Comparison of ENCODE assay signal across 1 fruit fly cellular context in genomic region chr3L:16885042-16885441, dm6.
TF ChIP-seq lines count a peak whose summit lies in the region.

No protein-coding gene starts in this region.

TF ChIP-seq in whole organism, embryonic, 481 proteins besides CTCF, POLR2A, EP300 and RAD21 (continued from another document):
- TF ChIP-seq CG1647 (GFP tag; optimal IDR thresholded peaks at IDR 0.05; lab: Kevin White, UChicago) (no peak), nerfin-2 (GFP tag; IDR thresholded peaks at IDR 0.05; lab: Robert Waterston, UW; ENCODE audit: partially characterized antibody) (no peak), CG6272 (GFP tag; IDR thresholded peaks at IDR 0.05; lab: Robert Waterston, UW) (no peak), Dp (GFP tag; optimal IDR thresholded peaks at IDR 0.05; lab: Kevin White, UChicago) (no peak), Spps (tag; optimal IDR thresholded peaks at IDR 0.05; lab: Kevin White, UChicago) (no peak), Ravus (GFP tag; IDR thresholded peaks at IDR 0.05; lab: Robert Waterston, UW) (no peak), aop (GFP tag; IDR thresholded peaks at IDR 0.05; lab: Robert Waterston, UW) (no peak), chif (GFP tag; optimal IDR thresholded peaks at IDR 0.05; lab: Kevin White, UChicago) (no peak), B-H1 (GFP tag; IDR thresholded peaks at IDR 0.05; lab: Robert Waterston, UW) (no peak), CG2889 (GFP tag; IDR thresholded peaks at IDR 0.05; lab: Robert Waterston, UW) (no peak), scrt (GFP tag; optimal IDR thresholded peaks at IDR 0.05; lab: Kevin White, UChicago) (peak; percentile 13), CG6854 (GFP tag; optimal IDR thresholded peaks at IDR 0.05; lab: Kevin White, UChicago) (no peak), Bdp1 (GFP tag; optimal IDR thresholded peaks at IDR 0.05; lab: Kevin White, UChicago) (no peak), ap (GFP tag; IDR thresholded peaks at IDR 0.05; lab: Robert Waterston, UW) (no peak), CG7372 (GFP tag; IDR thresholded peaks at IDR 0.05; lab: Robert Waterston, UW) (peak; percentile 71), CG17359 (tag; optimal IDR thresholded peaks at IDR 0.05; lab: Kevin White, UChicago) (peak; percentile 41), CG13287 (GFP tag; IDR thresholded peaks at IDR 0.05; lab: Robert Waterston, UW; ENCODE audit: partially characterized antibody) (no peak), CG13894 (tag; optimal IDR thresholded peaks at IDR 0.05; lab: Kevin White, UChicago) (no peak), NFAT (GFP tag; IDR thresholded peaks at IDR 0.05; lab: Robert Waterston, UW) (no peak), CG10321 (GFP tag; IDR thresholded peaks at IDR 0.05; lab: Robert Waterston, UW) (no peak), fd3F (GFP tag; optimal IDR thresholded peaks at IDR 0.05; lab: Kevin White, UChicago) (peak; percentile 24), CG11723 (GFP tag; optimal IDR thresholded peaks at IDR 0.05; lab: Kevin White, UChicago) (no peak), HHEX (GFP tag; optimal IDR thresholded peaks at IDR 0.05; lab: Kevin White, UChicago) (peak; percentile 10), CG10431 (GFP tag; optimal IDR thresholded peaks at IDR 0.05; lab: Kevin White, UChicago) (no peak), CG13775 (GFP tag; optimal IDR thresholded peaks at IDR 0.05; lab: Kevin White, UChicago) (no peak), CG12769 (tag; optimal IDR thresholded peaks at IDR 0.05; lab: Kevin White, UChicago) (no peak), CG14965 (GFP tag; optimal IDR thresholded peaks at IDR 0.05; lab: Kevin White, UChicago; ENCODE audit: borderline replicate concordance) (no peak), CG17328 (GFP tag; IDR thresholded peaks at IDR 0.05; lab: Robert Waterston, UW) (no peak), tup (GFP tag; optimal IDR thresholded peaks at IDR 0.05; lab: Kevin White, UChicago) (no peak), CG9817 (tag; optimal IDR thresholded peaks at IDR 0.05; lab: Kevin White, UChicago) (peak; percentile 20), CG3838 (GFP tag; optimal IDR thresholded peaks at IDR 0.05; lab: Kevin White, UChicago) (no peak), Sry-δ (GFP tag; optimal IDR thresholded peaks at IDR 0.05; lab: Kevin White, UChicago) (no peak), bbx (GFP tag; IDR thresholded peaks at IDR 0.05; lab: Robert Waterston, UW; ENCODE audit: partially characterized antibody) (no peak), BEAF-32 (GFP tag; optimal IDR thresholded peaks at IDR 0.05; lab: Kevin White, UChicago) (no peak), CG3163 (GFP tag; optimal IDR thresholded peaks at IDR 0.05; lab: Kevin White, UChicago) (no peak), wdn (GFP tag; IDR thresholded peaks at IDR 0.05; lab: Robert Waterston, UW) (0 out of 2 replicates have a peak, but pooled peaks have one; percentile 7), CG12071 (GFP tag; optimal IDR thresholded peaks at IDR 0.05; lab: Kevin White, UChicago) (no peak), Meics (GFP tag; optimal IDR thresholded peaks at IDR 0.05; lab: Kevin White, UChicago) (peak; percentile 56), CG4617 (GFP tag; optimal IDR thresholded peaks at IDR 0.05; lab: Kevin White, UChicago; ENCODE audit: borderline replicate concordance) (no peak), CG1024 (GFP tag; IDR thresholded peaks at IDR 0.05; lab: Robert Waterston, UW) (no peak), CG6683 (GFP tag; optimal IDR thresholded peaks at IDR 0.05; lab: Kevin White, UChicago) (no peak), CG7556 (GFP tag; optimal IDR thresholded peaks at IDR 0.05; lab: Kevin White, UChicago) (peak; percentile 11), Pdp1 (GFP tag; optimal IDR thresholded peaks at IDR 0.05; lab: Kevin White, UChicago) (peak in 1 of 2 experiments; percentile 24), inv (GFP tag; IDR thresholded peaks at IDR 0.05; lab: Robert Waterston, UW; ENCODE audit: partially characterized antibody) (no peak), row (GFP tag; IDR thresholded peaks at IDR 0.05; lab: Robert Waterston, UW) (peak; percentile 68), Antp (GFP tag; optimal IDR thresholded peaks at IDR 0.05; lab: Kevin White, UChicago) (no peak), CG8924 (tag; optimal IDR thresholded peaks at IDR 0.05; lab: Kevin White, UChicago) (no peak), HLHmδ (GFP tag; optimal IDR thresholded peaks at IDR 0.05; lab: Kevin White, UChicago) (no peak), mirr (GFP tag; optimal IDR thresholded peaks at IDR 0.05; lab: Kevin White, UChicago) (no peak), twi (tag; optimal IDR thresholded peaks at IDR 0.05; lab: Kevin White, UChicago) (no peak), CG10366 (GFP tag; IDR thresholded peaks at IDR 0.05; lab: Robert Waterston, UW) (peak; percentile 46), pnt (GFP tag; optimal IDR thresholded peaks at IDR 0.05; lab: Kevin White, UChicago) (no peak), CG11456 (GFP tag; IDR thresholded peaks at IDR 0.05; lab: Robert Waterston, UW) (no peak), CG10565 (GFP tag; optimal IDR thresholded peaks at IDR 0.05; lab: Kevin White, UChicago) (no peak), Jarid2 (GFP tag; optimal IDR thresholded peaks at IDR 0.05; lab: Kevin White, UChicago) (no peak), caup (GFP tag; optimal IDR thresholded peaks at IDR 0.05; lab: Kevin White, UChicago; ENCODE audit: severe bottlenecking) (no peak), CG42726 (GFP tag; IDR thresholded peaks at IDR 0.05; lab: Robert Waterston, UW; ENCODE audit: partially characterized antibody) (no peak), ranshi (GFP tag; IDR thresholded peaks at IDR 0.05; lab: Robert Waterston, UW) (0 out of 2 replicates have a peak, but pooled peaks have one; percentile 45), H15 (GFP tag; IDR thresholded peaks at IDR 0.05; lab: Robert Waterston, UW) (0 out of 3 replicates have a peak, but pooled peaks have one; percentile 9), NfI (GFP tag; optimal IDR thresholded peaks at IDR 0.05; lab: Kevin White, UChicago) (peak; percentile 30), ara (GFP tag; IDR thresholded peaks at IDR 0.05; lab: Robert Waterston, UW) (no peak), ro (GFP tag; IDR thresholded peaks at IDR 0.05; lab: Robert Waterston, UW) (no peak), CG9609 (GFP tag; optimal IDR thresholded peaks at IDR 0.05; lab: Kevin White, UChicago) (no peak), Chrac-16 (GFP tag; optimal IDR thresholded peaks at IDR 0.05; lab: Kevin White, UChicago) (no peak), CG14014 (GFP tag; IDR thresholded peaks at IDR 0.05; lab: Robert Waterston, UW) (peak; percentile 48; the same call in 1 of the 2 replicates), ci (GFP tag; IDR thresholded peaks at IDR 0.05; lab: Robert Waterston, UW) (no peak), otp (GFP tag; IDR thresholded peaks at IDR 0.05; lab: Robert Waterston, UW) (no peak), CG17361 (GFP tag; IDR thresholded peaks at IDR 0.05; lab: Robert Waterston, UW) (no peak), eyg (GFP tag; optimal IDR thresholded peaks at IDR 0.05; lab: Kevin White, UChicago) (no peak), slou (GFP tag; optimal IDR thresholded peaks at IDR 0.05; lab: Kevin White, UChicago) (no peak), dmrt99B (tag; optimal IDR thresholded peaks at IDR 0.05; lab: Kevin White, UChicago) (peak; percentile 20), odd (GFP tag; optimal IDR thresholded peaks at IDR 0.05; lab: Kevin White, UChicago) (no peak), CG10959 (GFP tag; IDR thresholded peaks at IDR 0.05; lab: Robert Waterston, UW) (no peak), slp2 (GFP tag; optimal IDR thresholded peaks at IDR 0.05; lab: Kevin White, UChicago) (no peak), repo (GFP tag; optimal IDR thresholded peaks at IDR 0.05; lab: Kevin White, UChicago) (no peak), hbn (GFP tag; IDR thresholded peaks at IDR 0.05; lab: Robert Waterston, UW; ENCODE audit: partially characterized antibody) (no peak), ssp (GFP tag; IDR thresholded peaks at IDR 0.05; lab: Robert Waterston, UW) (no peak), CG31365 (tag; optimal IDR thresholded peaks at IDR 0.05; lab: Kevin White, UChicago) (no peak), bigmax (GFP tag; optimal IDR thresholded peaks at IDR 0.05; lab: Kevin White, UChicago) (no peak), CG4360 (GFP tag; IDR thresholded peaks at IDR 0.05; lab: Robert Waterston, UW) (no peak), CG8281 (tag; optimal IDR thresholded peaks at IDR 0.05; lab: Kevin White, UChicago) (no peak), fd102C (GFP tag; optimal IDR thresholded peaks at IDR 0.05; lab: Kevin White, UChicago) (no peak), sna (GFP tag; IDR thresholded peaks at IDR 0.05; lab: Robert Waterston, UW; ENCODE audit: partially characterized antibody) (no peak), CG30403 (GFP tag; optimal IDR thresholded peaks at IDR 0.05; lab: Kevin White, UChicago) (peak; percentile 25), CG14667 (GFP tag; IDR thresholded peaks at IDR 0.05; lab: Robert Waterston, UW) (peak; percentile 25; the same call in 1 of the 2 replicates), run (tag; optimal IDR thresholded peaks at IDR 0.05; lab: Kevin White, UChicago) (no peak), oc (tag; optimal IDR thresholded peaks at IDR 0.05; lab: Kevin White, UChicago) (no peak), gro (GFP tag; optimal IDR thresholded peaks at IDR 0.05; lab: Kevin White, UChicago) (no peak), Eip74EF (GFP tag; optimal IDR thresholded peaks at IDR 0.05; lab: Kevin White, UChicago) (no peak), dimm (GFP tag; IDR thresholded peaks at IDR 0.05; lab: Robert Waterston, UW) (no peak), Ets97D (GFP tag; optimal IDR thresholded peaks at IDR 0.05; lab: Kevin White, UChicago) (no peak), Scr (GFP tag; IDR thresholded peaks at IDR 0.05; lab: Robert Waterston, UW; ENCODE audit: partially characterized antibody) (no peak), gfzf (GFP tag; optimal IDR thresholded peaks at IDR 0.05; lab: Kevin White, UChicago) (no peak), Drgx (GFP tag; IDR thresholded peaks at IDR 0.05; lab: Robert Waterston, UW) (peak; percentile 28; the same call in 1 of the 2 replicates), gt (GFP tag; IDR thresholded peaks at IDR 0.05; lab: Robert Waterston, UW) (no peak), cas (GFP tag; IDR thresholded peaks at IDR 0.05; lab: Robert Waterston, UW) (peak; percentile 51; the same call in 1 of the 2 replicates), dm (GFP tag; optimal IDR thresholded peaks at IDR 0.05; lab: Kevin White, UChicago) (no peak), sim (GFP tag; IDR thresholded peaks at IDR 0.05; lab: Robert Waterston, UW) (no peak), NK7.1 (GFP tag; optimal IDR thresholded peaks at IDR 0.05; lab: Kevin White, UChicago) (no peak), amos (GFP tag; IDR thresholded peaks at IDR 0.05; lab: Robert Waterston, UW; ENCODE audit: partially characterized antibody) (no peak), CG15073 (GFP tag; optimal IDR thresholded peaks at IDR 0.05; lab: Kevin White, UChicago) (no peak), CG15514 (GFP tag; optimal IDR thresholded peaks at IDR 0.05; lab: Kevin White, UChicago) (peak; percentile 40), ase (GFP tag; IDR thresholded peaks at IDR 0.05; lab: Robert Waterston, UW) (no peak), D (optimal IDR thresholded peaks at IDR 0.05; lab: Kevin White, UChicago) (no peak), D (GFP tag; optimal IDR thresholded peaks at IDR 0.05; lab: Kevin White, UChicago) (no peak), Dll (GFP tag; IDR thresholded peaks at IDR 0.05; lab: Robert Waterston, UW; ENCODE audit: partially characterized antibody) (no peak)
